Worm (Caenorhabditis elegans) whole organism, midembryonic: ENCODE results near the gene set-25.

Experiments
- T22C8.4 ChIP-seq: fragments of 200-800 bp; sonication (Bioruptor generic); IDR thresholded peaks from 2 replicates; pipeline ENCODE4 v1.3.6; 2022; ENCODE audit warnings: missing genetic modification characterization, missing compliant biosample characterization
- cog-1 ChIP-seq: sonication (generic microtip); optimal IDR thresholded peaks from 2 replicates; lab custom pipeline; 2016; ENCODE audit warnings: missing genetic modification characterization, missing compliant biosample characterization
- flt-1 ChIP-seq: fragments of 200-800 bp; sonication (Bioruptor generic); IDR thresholded peaks from 2 replicates; pipeline ENCODE4 v1.3.6; 2022; ENCODE audit warnings: missing genetic modification characterization, missing compliant biosample characterization
- klf-2 ChIP-seq: fragments of 200-800 bp; sonication (Bioruptor generic); conservative IDR thresholded peaks from 2 replicates; pipeline ENCODE4 v1.3.6; 2022; ENCODE audit warnings: missing genetic modification reagents, missing genetic modification characterization, missing compliant biosample characterization
- med-1 ChIP-seq: sonication (generic microtip); optimal IDR thresholded peaks from 2 replicates; lab custom pipeline; 2017; ENCODE audit warnings: missing genetic modification characterization, mild to moderate bottlenecking, missing compliant biosample characterization, antibody characterized with exemption, missing genetic modification reagents; ENCODE audit not compliant: insufficient read depth
- ref-1 ChIP-seq: fragments of 200-800 bp; sonication (Bioruptor generic); conservative IDR thresholded peaks from 2 replicates; pipeline ENCODE4 v1.3.6; 2022; ENCODE audit warnings: missing genetic modification reagents, missing genetic modification characterization, missing compliant biosample characterization
- tab-1 ChIP-seq: fragments of 200-800 bp; sonication (Bioruptor generic); IDR thresholded peaks from 2 replicates; pipeline ENCODE4 v1.3.6; 2022; ENCODE audit warnings: missing genetic modification characterization, missing compliant biosample characterization
- ztf-23 ChIP-seq: fragments of 200-800 bp; sonication (Bioruptor generic); IDR thresholded peaks from 2 replicates; pipeline ENCODE4 v1.3.6; 2022; ENCODE audit warnings: missing genetic modification reagents, missing genetic modification characterization, missing compliant biosample characterization
- ztf-29 ChIP-seq: fragments of 200-800 bp; sonication (Bioruptor generic); IDR thresholded peaks from 2 replicates; pipeline ENCODE4 v1.3.6; 2022; ENCODE audit warnings: missing genetic modification reagents, missing genetic modification characterization, missing compliant biosample characterization

set-25 gene

DNA sequence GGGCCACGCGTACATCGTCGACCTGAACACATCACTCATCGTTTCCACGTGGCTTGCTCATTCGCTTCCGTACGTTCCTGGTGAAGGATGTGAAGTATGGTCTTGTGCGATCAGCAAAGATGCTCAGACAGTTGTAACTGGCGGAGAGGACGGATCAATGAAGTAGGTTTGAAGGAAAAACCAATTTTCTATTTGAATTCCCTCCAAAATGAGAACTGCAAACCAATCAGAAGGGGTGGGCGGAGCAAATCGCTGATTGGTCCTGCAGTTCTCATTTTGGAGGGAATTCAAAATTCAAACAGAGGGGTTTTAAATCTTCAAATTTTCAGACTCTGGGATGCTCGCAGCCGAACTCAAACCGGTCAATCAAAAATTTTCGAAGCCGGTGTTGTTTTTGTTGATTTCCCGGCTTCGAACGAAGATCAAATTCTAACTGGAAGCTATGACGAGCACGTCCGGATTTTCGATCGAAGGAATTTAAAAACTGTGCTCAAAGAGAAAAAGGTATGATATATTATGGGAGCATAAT, 24.6 kb upstream of the set-25 start:
- no peak for TF ChIP-seq ztf-29 (GFP tag; lab: Robert Waterston, UW)
- no peak for TF ChIP-seq tab-1 (GFP tag; lab: Robert Waterston, UW)
- no peak for TF ChIP-seq ref-1 (GFP tag; lab: Robert Waterston, UW)
- no peak for TF ChIP-seq ztf-23 (GFP tag; lab: Robert Waterston, UW)
- no peak for TF ChIP-seq med-1 (GFP tag; lab: Kevin White, UChicago)
- TF ChIP-seq cog-1 (tag; lab: Kevin White, UChicago), result no peak
- TF ChIP-seq flt-1 (GFP tag; lab: Robert Waterston, UW), result no peak
- no peak for TF ChIP-seq klf-2 (GFP tag; lab: Robert Waterston, UW)
- no peak for TF ChIP-seq T22C8.4 (GFP tag; lab: Robert Waterston, UW)

DNA sequence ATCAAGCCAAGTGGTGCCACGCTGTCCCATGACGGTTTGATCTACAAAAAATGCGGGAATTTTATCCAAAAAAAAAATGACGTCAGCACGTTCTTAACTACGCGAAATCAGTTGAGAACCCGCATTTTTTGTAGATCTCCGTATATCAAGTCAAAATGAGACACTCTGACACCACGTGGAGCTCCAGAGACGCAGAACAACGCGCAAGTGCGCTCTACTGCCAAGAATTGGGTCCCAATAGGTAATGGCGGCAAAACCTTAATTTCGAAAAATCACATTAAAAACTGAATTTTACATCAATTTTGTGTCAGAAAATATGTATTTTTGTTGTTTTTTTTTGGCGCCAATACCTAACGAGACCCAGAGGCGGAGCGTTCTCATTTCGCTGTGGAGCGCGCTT, 24.0 kb upstream of the set-25 start:
- TF ChIP-seq klf-2 (GFP tag; lab: Robert Waterston, UW), result no peak
- TF ChIP-seq T22C8.4 (GFP tag; lab: Robert Waterston, UW), result no peak
- no peak for TF ChIP-seq flt-1 (GFP tag; lab: Robert Waterston, UW)
- no peak for TF ChIP-seq med-1 (GFP tag; lab: Kevin White, UChicago)
- no peak for TF ChIP-seq cog-1 (tag; lab: Kevin White, UChicago)
- no peak for TF ChIP-seq tab-1 (GFP tag; lab: Robert Waterston, UW)
- no peak for TF ChIP-seq ztf-23 (GFP tag; lab: Robert Waterston, UW)
- no peak for TF ChIP-seq ref-1 (GFP tag; lab: Robert Waterston, UW)
- TF ChIP-seq ztf-29 (GFP tag; lab: Robert Waterston, UW), result no peak

DNA sequence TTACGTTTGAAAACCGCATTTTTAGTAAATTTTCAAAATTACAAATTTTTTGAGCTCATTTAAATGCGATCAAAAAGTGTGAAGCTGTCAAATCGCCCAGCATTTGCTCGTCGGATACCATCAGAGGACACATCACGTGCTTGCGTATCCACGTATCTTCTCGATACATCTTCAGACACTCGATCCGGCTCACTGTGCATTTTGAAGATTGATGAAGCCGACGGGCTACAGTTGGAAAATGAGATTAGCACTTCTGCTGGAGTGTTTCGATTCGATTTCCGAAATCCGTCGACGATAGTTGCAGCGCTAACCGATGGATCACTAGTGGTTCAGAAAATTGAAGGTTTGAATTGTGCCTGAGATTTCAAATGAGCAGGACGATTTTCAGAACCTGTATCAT, 22.2 kb upstream of the set-25 start, which contains the start of gene dph-7:
TSS of gene dph-7 (plus strand) at position 53 of the 400 bp plus-strand sequence.
- TF ChIP-seq med-1 (GFP tag; lab: Kevin White, UChicago), result no peak
- TF ChIP-seq ztf-23 (GFP tag; lab: Robert Waterston, UW), result no peak
- no peak for TF ChIP-seq cog-1 (tag; lab: Kevin White, UChicago)
- no peak for TF ChIP-seq tab-1 (GFP tag; lab: Robert Waterston, UW)
- no peak for TF ChIP-seq flt-1 (GFP tag; lab: Robert Waterston, UW)
- no peak for TF ChIP-seq ref-1 (GFP tag; lab: Robert Waterston, UW)
- no peak for TF ChIP-seq klf-2 (GFP tag; lab: Robert Waterston, UW)
- TF ChIP-seq T22C8.4 (GFP tag; lab: Robert Waterston, UW), result no peak
- TF ChIP-seq ztf-29 (GFP tag; lab: Robert Waterston, UW), result no peak

DNA sequence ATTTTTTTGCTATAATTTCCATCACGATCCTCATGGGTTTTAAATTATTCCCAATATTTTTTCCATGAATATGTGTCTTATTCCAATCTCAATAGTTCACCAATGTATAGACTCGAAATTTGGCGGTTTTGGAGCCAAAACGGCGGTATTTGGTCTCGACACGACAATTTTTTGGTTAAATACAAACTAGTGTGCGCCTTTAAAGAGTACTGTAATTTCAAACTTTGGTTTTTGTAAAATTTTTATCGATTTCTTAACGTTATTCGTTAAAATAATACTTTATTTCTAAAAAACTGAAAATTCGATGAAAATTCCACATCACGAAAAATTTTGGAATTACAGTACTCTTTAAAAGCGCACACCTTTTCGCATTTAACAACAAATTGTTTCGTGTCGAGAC, 21.7 kb upstream of the set-25 start:
- no peak for TF ChIP-seq ref-1 (GFP tag; lab: Robert Waterston, UW)
- TF ChIP-seq ztf-29 (GFP tag; lab: Robert Waterston, UW), result no peak
- no peak for TF ChIP-seq klf-2 (GFP tag; lab: Robert Waterston, UW)

DNA sequence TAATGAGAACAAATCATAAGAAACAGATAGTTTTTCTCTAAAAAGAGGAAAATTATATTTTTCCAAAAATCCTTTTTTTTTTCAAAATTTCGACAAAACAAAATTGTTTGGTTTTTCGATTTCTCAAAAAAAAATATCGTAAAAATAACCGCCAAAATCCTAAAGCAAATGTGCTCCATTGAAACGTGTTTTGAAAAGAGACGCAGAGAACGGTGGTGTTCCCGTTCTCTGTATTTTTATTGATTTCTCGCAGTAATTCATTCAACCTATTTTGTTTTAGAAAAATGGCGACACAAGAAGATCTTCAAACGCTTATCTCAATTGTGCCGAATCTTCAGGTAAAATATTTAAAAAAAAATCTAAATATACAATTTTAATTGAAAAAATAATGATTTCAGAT, 20.9 kb upstream of the set-25 start, which contains the start of gene Y43F4B.10:
TSS of gene Y43F4B.10 (plus strand) at position 281 of the 400 bp plus-strand sequence.
- 0 out of 2 replicates have a peak, but pooled peaks have one; percentile 38 for TF ChIP-seq T22C8.4 (GFP tag; lab: Robert Waterston, UW)
- no peak for TF ChIP-seq klf-2 (GFP tag; lab: Robert Waterston, UW)

DNA sequence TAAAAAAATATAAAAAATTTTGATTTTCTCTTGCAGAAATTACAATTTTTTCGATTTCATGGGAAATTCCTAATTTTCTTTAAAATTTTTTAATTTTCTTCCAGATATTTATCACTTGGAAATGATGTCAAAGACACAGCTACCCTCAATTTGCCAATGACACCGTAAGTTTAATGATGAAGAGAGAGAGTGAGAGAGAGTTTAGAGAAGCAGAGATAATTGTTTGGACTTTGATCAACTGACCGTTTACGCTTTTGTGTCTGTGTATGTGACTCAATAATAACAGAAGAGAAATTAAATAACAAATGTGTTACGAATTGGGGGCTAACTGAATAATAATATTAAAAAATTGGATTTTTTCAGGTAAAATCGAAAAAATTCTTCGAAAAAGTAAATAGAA, 17.7 kb upstream of the set-25 start:
- TF ChIP-seq ref-1 (GFP tag; lab: Robert Waterston, UW) (no peak), T22C8.4 (GFP tag; lab: Robert Waterston, UW) (no peak), ztf-29 (GFP tag; lab: Robert Waterston, UW) (no peak), flt-1 (GFP tag; lab: Robert Waterston, UW) (no peak), klf-2 (GFP tag; lab: Robert Waterston, UW) (no peak), cog-1 (tag; lab: Kevin White, UChicago) (no peak), ztf-23 (GFP tag; lab: Robert Waterston, UW) (no peak), tab-1 (GFP tag; lab: Robert Waterston, UW) (no peak), med-1 (GFP tag; lab: Kevin White, UChicago) (no peak)

DNA sequence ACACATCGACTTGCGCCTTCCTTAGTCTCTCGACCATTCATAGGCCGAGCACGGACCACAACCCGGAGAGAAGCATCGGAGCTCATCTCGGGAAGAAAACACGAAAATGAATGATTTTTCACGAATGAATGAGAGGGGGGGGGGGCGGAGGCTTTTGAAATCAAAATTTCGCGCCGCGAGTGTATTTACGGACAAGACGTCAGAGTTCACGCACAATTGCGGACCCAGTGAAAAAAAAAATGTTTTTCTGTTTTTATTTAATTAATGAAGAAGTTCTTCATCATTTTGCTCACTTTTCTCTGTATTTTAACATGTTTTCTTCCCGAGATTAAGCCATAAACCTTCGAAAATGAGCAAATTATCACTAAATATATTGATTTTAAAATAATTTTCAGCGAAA, 14.2 kb upstream of the set-25 start, which contains the start of the genes klp-19 and slc-36.1:
TSS of gene klp-19 (minus strand) at position 153 of the 400 bp plus-strand sequence.
TSS of gene slc-36.1 (plus strand) at position 396 of the 400 bp plus-strand sequence.
- no peak for TF ChIP-seq flt-1 (GFP tag; lab: Robert Waterston, UW)
- TF ChIP-seq ztf-23 (GFP tag; lab: Robert Waterston, UW), result no peak
- no peak for TF ChIP-seq ref-1 (GFP tag; lab: Robert Waterston, UW)
- no peak for TF ChIP-seq T22C8.4 (GFP tag; lab: Robert Waterston, UW)
- TF ChIP-seq tab-1 (GFP tag; lab: Robert Waterston, UW), result no peak
- no peak for TF ChIP-seq ztf-29 (GFP tag; lab: Robert Waterston, UW)
- TF ChIP-seq klf-2 (GFP tag; lab: Robert Waterston, UW), result no peak
- no peak for TF ChIP-seq cog-1 (tag; lab: Kevin White, UChicago)
- no peak for TF ChIP-seq med-1 (GFP tag; lab: Kevin White, UChicago)

DNA sequence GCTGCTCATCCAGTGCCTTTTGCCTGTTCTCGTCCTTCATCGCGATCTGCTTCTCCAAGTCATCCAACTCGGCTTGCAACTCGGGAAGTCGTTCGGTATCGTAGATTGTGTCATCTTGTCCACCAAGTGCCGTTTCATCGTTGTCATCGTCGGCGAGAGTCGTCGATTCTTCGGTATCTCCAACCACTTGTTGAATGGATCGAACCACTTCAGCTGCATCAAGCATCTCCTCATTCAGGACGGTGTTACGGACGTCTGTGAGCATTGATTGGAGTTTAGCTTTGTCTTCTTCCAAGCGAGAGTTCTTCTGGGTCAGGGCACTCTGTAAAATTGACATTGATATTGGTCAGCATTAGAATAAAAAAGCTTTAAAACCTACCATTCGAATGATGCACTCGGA, 12.6 kb upstream of the set-25 start:
- TF ChIP-seq klf-2 (GFP tag; lab: Robert Waterston, UW) (no peak), ztf-23 (GFP tag; lab: Robert Waterston, UW) (no peak)

DNA sequence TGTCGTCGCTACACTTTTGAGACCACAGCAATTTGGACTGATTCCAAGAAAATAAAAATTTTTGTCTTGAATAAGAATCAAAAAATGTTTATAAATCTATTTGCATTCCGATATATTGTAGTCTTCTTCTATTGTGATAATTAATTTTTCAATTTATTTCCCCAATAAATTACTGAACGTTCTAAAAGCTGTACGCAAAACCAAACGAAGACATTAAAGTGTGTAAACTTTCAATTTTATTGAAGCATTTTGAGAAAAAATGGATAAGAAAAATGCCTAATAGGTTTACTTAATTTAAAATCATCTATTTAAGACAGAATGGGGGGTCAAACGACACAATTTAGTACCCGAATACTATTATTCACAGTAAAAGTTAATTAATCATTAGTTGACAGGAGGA, 9.7 kb upstream of the set-25 start:
- TF ChIP-seq ztf-23 (GFP tag; lab: Robert Waterston, UW) (no peak), T22C8.4 (GFP tag; lab: Robert Waterston, UW) (no peak), med-1 (GFP tag; lab: Kevin White, UChicago) (no peak), klf-2 (GFP tag; lab: Robert Waterston, UW) (no peak), ztf-29 (GFP tag; lab: Robert Waterston, UW) (no peak), tab-1 (GFP tag; lab: Robert Waterston, UW) (no peak), cog-1 (tag; lab: Kevin White, UChicago) (no peak), flt-1 (GFP tag; lab: Robert Waterston, UW) (no peak), ref-1 (GFP tag; lab: Robert Waterston, UW) (no peak)
